Fruit fly (Drosophila melanogaster): Measurements from ENCODE around the gene CG33333.

Gene CG33333

DNA sequence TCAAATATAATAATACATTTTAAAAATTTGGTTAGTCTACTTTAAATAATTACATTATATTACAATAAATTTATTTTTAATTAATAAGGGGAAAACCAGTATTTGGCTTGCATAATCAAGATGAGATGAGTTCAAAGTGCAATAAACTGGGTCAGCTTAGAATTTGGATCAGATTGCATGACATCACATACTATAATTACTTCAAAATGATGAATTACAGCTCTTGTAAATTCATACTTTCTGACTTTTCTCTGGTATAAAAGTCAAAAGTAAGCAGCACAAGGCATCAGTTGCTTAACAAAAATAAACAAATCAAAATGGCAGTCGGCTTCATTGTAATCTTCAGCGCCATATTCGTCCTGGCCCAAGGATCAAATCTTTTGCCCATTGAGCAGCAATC, at the start of gene CG33333:
CG33333 (plus strand) TSS at position 301 of the 400 bp plus-strand sequence.
- TF ChIP-seq CG8478 (optimal IDR thresholded peaks at IDR 0.05) (no peak), CTCF (optimal IDR thresholded peaks at IDR 0.05) (no peak)

- no peak for TF ChIP-seq CG8478 (optimal IDR thresholded peaks at IDR 0.05)
- TF ChIP-seq CTCF (optimal IDR thresholded peaks at IDR 0.05): no peak
Measured at dm6 chr3R:17371094-17371493, 46.2 kb upstream of the CG33333 start.

DNA sequence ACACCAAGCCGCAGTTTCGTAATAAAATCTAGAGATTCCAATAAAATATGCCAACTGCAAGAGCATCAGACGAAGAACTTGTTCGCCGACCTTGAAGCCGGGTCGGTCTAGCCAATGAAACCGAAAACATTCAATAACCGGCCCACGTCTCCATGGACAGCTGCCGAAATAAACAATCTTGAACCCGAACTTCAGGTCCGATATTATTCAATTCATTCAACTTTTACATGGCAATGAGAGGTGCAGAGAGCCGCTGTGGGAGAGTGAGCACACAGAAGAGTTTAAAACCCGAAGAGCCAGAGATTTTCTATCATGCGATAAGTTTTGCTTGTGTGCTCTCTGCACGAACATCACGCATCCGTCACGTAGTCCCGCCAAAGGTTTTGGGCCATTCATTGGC, 39.8 kb upstream of the CG33333 start:
- TF ChIP-seq CG8478 (optimal IDR thresholded peaks at IDR 0.05) (no peak), CTCF (optimal IDR thresholded peaks at IDR 0.05) (no peak)

DNA sequence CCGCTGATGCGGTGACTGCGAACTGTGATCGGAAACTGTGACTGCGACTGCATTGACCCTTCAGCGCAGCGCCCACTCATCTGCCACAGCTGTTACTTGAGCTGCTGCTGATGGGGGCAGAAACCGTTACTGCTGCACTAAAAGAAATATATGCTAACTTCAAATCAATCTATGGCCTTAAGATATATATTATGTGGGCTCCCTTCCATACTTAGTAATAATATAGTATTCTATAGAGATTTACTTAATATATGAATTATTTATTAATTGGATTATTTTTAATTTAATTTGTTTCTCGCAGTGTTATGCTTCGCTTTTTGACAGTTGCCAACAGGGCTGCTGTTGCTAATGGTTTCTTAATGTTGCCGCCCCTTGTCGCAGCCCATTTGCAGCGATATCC, 38.2 kb upstream of the CG33333 start:
- TF ChIP-seq CTCF (optimal IDR thresholded peaks at IDR 0.05) (no peak), CG8478 (optimal IDR thresholded peaks at IDR 0.05) (no peak)

DNA sequence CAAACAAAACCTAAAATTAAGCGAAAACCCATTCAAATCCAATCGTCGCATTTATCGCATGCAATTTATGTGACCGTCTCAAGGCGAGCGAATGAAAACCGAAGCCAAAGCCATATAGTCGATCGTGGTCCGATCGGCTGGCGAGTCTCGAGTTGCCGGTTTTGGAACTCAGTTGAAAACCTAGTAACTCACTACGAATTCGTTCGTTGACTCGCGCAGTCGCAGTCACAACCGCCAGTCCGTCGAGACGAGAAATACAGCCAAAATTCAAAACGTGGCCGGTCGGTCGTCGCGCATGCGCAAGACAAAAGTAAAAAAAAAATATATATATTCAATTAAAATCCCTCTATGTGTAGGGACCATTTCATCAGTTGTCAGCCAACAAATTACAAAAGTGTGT, 37.5 kb upstream of the CG33333 start, which contains the start of gene lute:
lute (plus strand) TSS at position 203 of the 400 bp plus-strand sequence.
- TF ChIP-seq CTCF (optimal IDR thresholded peaks at IDR 0.05) (no peak), CG8478 (optimal IDR thresholded peaks at IDR 0.05) (no peak)

- TF ChIP-seq CG8478 (optimal IDR thresholded peaks at IDR 0.05) (no peak), CTCF (optimal IDR thresholded peaks at IDR 0.05) (no peak)
Measured at dm6 chr3R:17381916-17382315, 35.4 kb upstream of the CG33333 start.

- TF ChIP-seq CTCF (optimal IDR thresholded peaks at IDR 0.05): peak in 1 of 2 experiments; percentile 12
- no peak for TF ChIP-seq CG8478 (optimal IDR thresholded peaks at IDR 0.05)
Measured at dm6 chr3R:17385329-17386019, 31.8 kb upstream of the CG33333 start.

- no peak for TF ChIP-seq CTCF (optimal IDR thresholded peaks at IDR 0.05)
- no peak for TF ChIP-seq CG8478 (optimal IDR thresholded peaks at IDR 0.05)
Measured at dm6 chr3R:17386168-17386819, 31.0 kb upstream of the CG33333 start.

dm6 chr3R:17391313-17391845, 25.9 kb upstream of the CG33333 start, which contains the start of the genes Brf and sds22:
Gene Brf, minus strand, starts transcription at chr3R:17391337.
Gene sds22, plus strand, starts transcription at chr3R:17391594.
- TF ChIP-seq CTCF (optimal IDR thresholded peaks at IDR 0.05) (no peak), CG8478 (optimal IDR thresholded peaks at IDR 0.05) (no peak)

dm6 chr3R:17394318-17395188, 22.7 kb upstream of the CG33333 start, which contains the start of gene CREG:
Gene CREG, minus strand, starts transcription at chr3R:17394640.
- TF ChIP-seq CG8478 (optimal IDR thresholded peaks at IDR 0.05): no peak
- TF ChIP-seq CTCF (optimal IDR thresholded peaks at IDR 0.05): no peak

DNA sequence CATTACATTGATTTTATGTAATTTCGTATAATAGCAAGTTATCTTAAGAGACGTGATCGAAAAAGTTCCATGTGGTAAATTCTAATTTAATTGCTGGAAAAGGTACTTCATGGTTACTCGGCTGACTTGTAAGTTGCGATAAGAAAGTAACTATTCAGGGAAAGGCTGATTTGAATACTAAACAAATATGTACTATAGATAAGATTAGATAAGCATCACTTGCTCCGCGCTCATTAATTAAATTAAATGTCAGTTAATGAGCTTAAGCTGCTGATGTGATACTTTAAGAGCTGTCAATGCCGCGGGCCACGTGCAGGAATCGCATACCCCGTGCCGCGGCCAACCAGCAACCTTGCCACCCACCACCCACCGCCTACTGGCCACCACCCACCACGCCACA, 17.2 kb upstream of the CG33333 start:
- no peak for TF ChIP-seq CG8478 (optimal IDR thresholded peaks at IDR 0.05)
- no peak for TF ChIP-seq CTCF (optimal IDR thresholded peaks at IDR 0.05)

dm6 chr3R:17400675-17401118, 16.6 kb upstream of the CG33333 start:
- TF ChIP-seq CG8478 (optimal IDR thresholded peaks at IDR 0.05): no peak
- TF ChIP-seq CTCF (optimal IDR thresholded peaks at IDR 0.05): no peak

dm6 chr3R:17401289-17401752, 15.9 kb upstream of the CG33333 start:
- TF ChIP-seq CG8478 (optimal IDR thresholded peaks at IDR 0.05) (no peak), CTCF (optimal IDR thresholded peaks at IDR 0.05) (peak; percentile 38 to 43)

DNA sequence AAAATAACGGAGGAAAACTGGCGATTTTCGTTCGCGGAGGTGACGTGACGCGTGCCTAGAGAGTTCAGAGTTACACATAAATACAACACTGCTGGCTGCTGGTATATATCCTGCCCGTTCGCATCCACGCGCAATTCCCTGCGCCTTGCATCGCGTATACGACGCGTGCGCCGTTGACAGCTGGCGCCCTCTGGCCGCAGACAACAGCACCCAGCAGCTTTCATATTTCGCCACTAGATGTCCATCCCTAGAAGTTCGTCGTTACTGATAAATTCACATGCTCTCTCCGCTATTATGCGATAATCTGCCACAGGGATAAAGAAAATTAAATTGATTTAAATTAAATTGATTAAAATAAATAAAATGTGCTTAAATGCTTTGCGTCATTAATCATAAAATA, 14.8 kb upstream of the CG33333 start, which contains the start of gene Sur-8:
Sur-8 (minus strand) TSS at position 82 of the 400 bp plus-strand sequence.
- TF ChIP-seq CG8478 (optimal IDR thresholded peaks at IDR 0.05) (no peak), CTCF (optimal IDR thresholded peaks at IDR 0.05) (peak; percentile 90 to 92)

DNA sequence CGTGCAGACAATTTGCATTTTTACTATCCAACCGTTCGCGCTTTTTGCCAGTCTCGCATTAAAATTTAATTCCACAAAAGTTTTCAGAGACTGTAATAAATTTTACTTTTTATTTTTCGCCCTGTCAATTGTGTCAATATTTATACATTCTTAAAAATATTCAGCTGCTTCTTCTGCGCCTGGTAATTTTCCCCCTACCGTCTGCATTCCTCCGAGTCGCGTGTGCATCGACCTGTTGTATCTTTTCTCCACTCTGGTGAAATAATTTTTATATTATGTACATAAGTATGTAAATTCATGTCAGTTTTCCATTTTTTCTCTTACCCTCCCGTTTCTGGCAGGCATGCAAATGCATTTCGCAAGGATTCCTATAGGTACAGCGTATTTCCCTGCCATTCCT, 14.1 kb upstream of the CG33333 start, which contains the start of gene CG34279:
CG34279 (minus strand) TSS at position 101 of the 400 bp plus-strand sequence.
- TF ChIP-seq CG8478 (optimal IDR thresholded peaks at IDR 0.05): no peak
- no peak for TF ChIP-seq CTCF (optimal IDR thresholded peaks at IDR 0.05)

Measured in S2 (cell line).